Fruit fly (Drosophila melanogaster) whole organism, wandering third instar larva: ENCODE results near the gene crol.

Experiments
- Abd-B ChIP-seq: fragments of >200 bp; optimal IDR thresholded peaks from 2 replicates; lab custom pipeline; 2017; ENCODE audit warnings: missing biosample characterization, missing genetic modification characterization
- CG32264 ChIP-seq: fragments of 200-800 bp; sonication (Bioruptor generic); optimal IDR thresholded peaks from 2 replicates; lab custom pipeline; 2016; ENCODE audit warnings: missing biosample characterization, missing genetic modification characterization
- CG9705 ChIP-seq: fragments of 200-800 bp; sonication (Bioruptor generic); optimal IDR thresholded peaks from 2 replicates; lab custom pipeline; 2018; ENCODE audit warnings: missing biosample characterization, mild to moderate bottlenecking, missing genetic modification characterization
- CrebA ChIP-seq: fragments of 200-800 bp; sonication (Bioruptor generic); optimal IDR thresholded peaks from 2 replicates; lab custom pipeline; 2016; ENCODE audit warnings: missing biosample characterization, mild to moderate bottlenecking, missing genetic modification characterization, borderline replicate concordance
- Dfd ChIP-seq: fragments of >200 bp; optimal IDR thresholded peaks from 2 replicates; lab custom pipeline; 2017; ENCODE audit warnings: missing biosample characterization, missing genetic modification characterization
- Dif ChIP-seq: fragments of 200-275, 200-300 bp; sonication (Bioruptor generic); optimal IDR thresholded peaks from 2 replicates; lab custom pipeline; 2018; ENCODE audit warnings: missing biosample characterization, missing genetic modification characterization; ENCODE audit not compliant: partially characterized antibody
- GATAd ChIP-seq: sonication (Bioruptor generic); optimal IDR thresholded peaks from 2 replicates; lab custom pipeline; 2016; ENCODE audit warnings: missing biosample characterization, missing genetic modification characterization
- HLH106 ChIP-seq: fragments of 200-800 bp; optimal IDR thresholded peaks from 3 replicates; lab custom pipeline; 2019; ENCODE audit warnings: missing biosample characterization, mild to moderate bottlenecking, missing genetic modification characterization, moderate library complexity
- Hnf4 ChIP-seq: fragments of 200-800 bp; sonication (Bioruptor generic); optimal IDR thresholded peaks from 2 replicates; lab custom pipeline; 2016; ENCODE audit warnings: missing biosample characterization, mild to moderate bottlenecking, missing genetic modification characterization
- Hr78 ChIP-seq: fragments of >200 bp; optimal IDR thresholded peaks from 2 replicates; lab custom pipeline; 2017; ENCODE audit warnings: missing biosample characterization, missing genetic modification characterization
- Hr83 ChIP-seq: fragments of 200-300 bp; sonication (Bioruptor generic); optimal IDR thresholded peaks from 2 replicates; lab custom pipeline; 2016; ENCODE audit warnings: missing biosample characterization, mild to moderate bottlenecking, missing genetic modification characterization, moderate library complexity; ENCODE audit not compliant: poor library complexity, severe bottlenecking
- Jra ChIP-seq: sonication (Bioruptor generic); optimal IDR thresholded peaks from 2 replicates; lab custom pipeline; 2016; ENCODE audit warnings: missing biosample characterization, missing genetic modification characterization
- Mio ChIP-seq: sonication (Bioruptor generic); optimal IDR thresholded peaks from 2 replicates; lab custom pipeline; 2016; ENCODE audit warnings: missing biosample characterization, missing genetic modification characterization
- Myc ChIP-seq: fragments of >200 bp; optimal IDR thresholded peaks from 2 replicates; lab custom pipeline; 2017
- N ChIP-seq: fragments of >200 bp; optimal IDR thresholded peaks from 2 replicates; lab custom pipeline; 2018; ENCODE audit warnings: missing biosample characterization, missing external identifiers, missing genetic modification characterization
- OdsH ChIP-seq: fragments of 200-800 bp; sonication (Bioruptor generic); optimal IDR thresholded peaks from 2 replicates; lab custom pipeline; 2016; ENCODE audit warnings: missing biosample characterization, mild to moderate bottlenecking, missing genetic modification characterization
- Rel ChIP-seq, 2 experiments: fragments of 200-800 bp; sonication (Bioruptor generic) in 1 of 2; optimal IDR thresholded peaks; 2 replicates in 1 of 2; 3 replicates in 1 of 2; lab custom pipeline; 2016 to 2019; ENCODE audit warnings: mild to moderate bottlenecking in 2 of 2, missing biosample characterization in 2 of 2, missing genetic modification characterization in 2 of 2, moderate library complexity in 1 of 2
- Sp1 ChIP-seq: fragments of 200-800 bp; sonication (Bioruptor generic); optimal IDR thresholded peaks from 3 replicates; lab custom pipeline; 2019; ENCODE audit warnings: missing biosample characterization, mild to moderate bottlenecking, missing genetic modification characterization, moderate library complexity
- Vsx2 ChIP-seq: fragments of 200-300, 225-300 bp; sonication (Bioruptor generic); optimal IDR thresholded peaks from 2 replicates; lab custom pipeline; 2018; ENCODE audit warnings: missing biosample characterization, missing genetic modification characterization; ENCODE audit not compliant: partially characterized antibody
- br ChIP-seq: fragments of 200-800 bp; sonication (Bioruptor generic); optimal IDR thresholded peaks from 2 replicates; lab custom pipeline; 2016; ENCODE audit warnings: missing biosample characterization, missing genetic modification characterization
- brk ChIP-seq: fragments of 200-800 bp; sonication (Bioruptor generic); optimal IDR thresholded peaks from 2 replicates; lab custom pipeline; 2016; ENCODE audit warnings: missing biosample characterization, mild to moderate bottlenecking, missing genetic modification characterization
- dl ChIP-seq, 2 experiments: fragments of 175-275, 200-275 bp in 1 of 2; fragments of 200-275 bp in 1 of 2; sonication (Bioruptor generic); optimal IDR thresholded peaks; lab custom pipeline; 2018; ENCODE audit warnings: mild to moderate bottlenecking in 2 of 2, missing biosample characterization in 2 of 2, missing genetic modification characterization in 2 of 2, moderate library complexity in 2 of 2; ENCODE audit not compliant: partially characterized antibody in 2 of 2, insufficient read depth in 1 of 2
- dmrt93B ChIP-seq: fragments of 200-800 bp; sonication (Bioruptor generic); optimal IDR thresholded peaks from 2 replicates; lab custom pipeline; 2018; ENCODE audit warnings: missing biosample characterization, mild to moderate bottlenecking, missing genetic modification characterization
- dsf ChIP-seq: sonication (Bioruptor generic); optimal IDR thresholded peaks from 2 replicates; lab custom pipeline; 2016; ENCODE audit warnings: missing biosample characterization, missing genetic modification characterization, borderline replicate concordance
- ey ChIP-seq: fragments of 200-800 bp; sonication (Bioruptor generic); optimal IDR thresholded peaks from 2 replicates; lab custom pipeline; 2016; ENCODE audit warnings: missing biosample characterization, missing genetic modification characterization
- foxo ChIP-seq, 2 experiments: fragments of 200-800 bp; sonication (Bioruptor generic); optimal IDR thresholded peaks; 2 replicates in 1 of 2; 3 replicates in 1 of 2; lab custom pipeline; 2016 to 2017; ENCODE audit warnings: missing biosample characterization in 2 of 2, missing genetic modification characterization in 2 of 2
- fru ChIP-seq: fragments of 200-800 bp; sonication (Bioruptor generic); optimal IDR thresholded peaks from 3 replicates; lab custom pipeline; 2016; ENCODE audit warnings: missing biosample characterization, mild to moderate bottlenecking, missing genetic modification characterization
- h ChIP-seq: fragments of 200-800 bp; sonication (Bioruptor generic); optimal IDR thresholded peaks from 3 replicates; lab custom pipeline; 2016; ENCODE audit warnings: missing biosample characterization, mild to moderate bottlenecking, missing genetic modification characterization
- jim ChIP-seq: fragments of 175-275, 200-325 bp; sonication (Bioruptor generic); optimal IDR thresholded peaks from 2 replicates; lab custom pipeline; 2016; ENCODE audit warnings: missing biosample characterization, mild to moderate bottlenecking, missing genetic modification characterization
- lola ChIP-seq: fragments of >200 bp; optimal IDR thresholded peaks from 2 replicates; lab custom pipeline; 2017; ENCODE audit warnings: missing biosample characterization, missing genetic modification characterization
- pan ChIP-seq: fragments of >200 bp; optimal IDR thresholded peaks from 2 replicates; lab custom pipeline; 2017
- psq ChIP-seq: fragments of 200-800 bp; sonication (Bioruptor generic); optimal IDR thresholded peaks from 3 replicates; lab custom pipeline; 2017; ENCODE audit warnings: missing biosample characterization, mild to moderate bottlenecking, missing genetic modification characterization, moderate library complexity
- rgr ChIP-seq: fragments of 200-800 bp; sonication (Bioruptor generic); optimal IDR thresholded peaks from 3 replicates; lab custom pipeline; 2016; ENCODE audit warnings: missing biosample characterization, mild to moderate bottlenecking, missing genetic modification characterization
- sage ChIP-seq: fragments of 200-800 bp; sonication (Bioruptor generic); optimal IDR thresholded peaks from 2 replicates; lab custom pipeline; 2016; ENCODE audit warnings: missing biosample characterization, mild to moderate bottlenecking, missing genetic modification characterization
- sv ChIP-seq: fragments of 200-800 bp; sonication (Bioruptor generic); optimal IDR thresholded peaks from 3 replicates; lab custom pipeline; 2016; ENCODE audit warnings: missing biosample characterization, missing genetic modification characterization
- tai ChIP-seq: sonication (Bioruptor generic); optimal IDR thresholded peaks from 2 replicates; lab custom pipeline; 2016; ENCODE audit warnings: missing biosample characterization, missing genetic modification characterization
- usp ChIP-seq: fragments of >200 bp; optimal IDR thresholded peaks from 2 replicates; lab custom pipeline; 2017; ENCODE audit warnings: missing biosample characterization, missing genetic modification characterization
- woc ChIP-seq: sonication (Bioruptor generic); optimal IDR thresholded peaks from 2 replicates; lab custom pipeline; 2016; ENCODE audit warnings: missing biosample characterization, mild to moderate bottlenecking, missing genetic modification characterization

crol gene

DNA sequence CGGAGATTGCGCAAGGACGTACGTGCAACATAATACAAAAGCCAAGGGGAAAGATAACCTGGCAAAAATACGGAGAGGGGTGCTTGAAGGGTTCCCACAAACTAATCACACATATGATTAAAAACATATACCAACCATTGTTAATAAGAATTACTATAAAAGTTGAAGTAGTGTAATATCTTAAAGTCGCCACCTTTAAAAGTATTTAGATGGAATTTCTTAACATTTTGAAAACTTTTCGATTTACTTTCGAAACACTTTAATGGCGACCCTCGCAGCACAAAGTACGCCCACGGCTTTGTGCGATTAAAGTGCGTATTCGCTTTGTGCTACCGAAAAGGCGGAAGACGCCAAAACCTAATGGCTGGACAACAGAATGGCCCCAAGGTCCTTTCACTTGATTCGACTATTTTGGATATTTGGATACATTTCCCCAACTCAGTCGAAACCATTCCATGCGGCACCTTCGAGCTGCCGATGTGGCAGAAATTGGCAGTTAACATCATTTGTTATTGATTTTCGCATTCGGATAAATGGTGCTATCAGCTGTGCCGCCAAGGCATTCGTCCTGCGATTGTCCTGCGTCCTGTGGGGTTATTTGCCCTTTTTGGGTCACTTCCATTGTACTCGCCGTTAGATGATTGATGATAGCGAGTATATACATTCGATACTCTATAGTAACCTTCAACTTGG, 14.4 kb upstream of the crol start:
- TF ChIP-seq OdsH (no peak), Dfd (GFP tag; lab: Kevin White, UChicago) (no peak), Dif (GFP tag; lab: Kevin White, UChicago) (no peak), CrebA (no peak), N (GFP tag; lab: Kevin White, UChicago) (no peak), Hr78 (GFP tag; lab: Kevin White, UChicago) (no peak)

DNA sequence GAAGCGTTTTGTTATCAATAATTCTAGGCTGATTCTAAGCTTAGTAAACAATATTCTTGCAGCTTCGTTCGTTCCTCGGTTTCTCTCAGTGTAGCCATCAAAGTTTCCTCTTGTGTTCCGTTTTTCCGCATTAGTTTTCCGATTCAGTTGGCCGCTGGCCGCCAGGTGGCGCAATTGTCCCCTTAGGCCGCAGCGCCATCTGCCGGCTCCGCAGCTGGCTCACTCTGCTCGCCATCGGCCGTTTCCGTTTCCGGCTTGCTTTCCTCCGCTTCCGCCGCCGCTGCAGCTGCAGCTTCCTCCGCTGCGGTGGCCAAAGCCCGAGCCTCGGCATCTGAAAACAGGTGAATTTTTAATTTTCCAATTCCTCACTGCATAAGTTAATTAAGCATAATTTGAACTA, 7.1 kb upstream of the crol start:
- no peak for TF ChIP-seq GATAd (GFP tag; lab: Kevin White, UChicago)
- TF ChIP-seq Hr78 (GFP tag; lab: Kevin White, UChicago): no peak
- peak; percentile 34 for TF ChIP-seq HLH106
- no peak for TF ChIP-seq brk (GFP tag; lab: Kevin White, UChicago)
- TF ChIP-seq N (GFP tag; lab: Kevin White, UChicago): no peak
- TF ChIP-seq dmrt93B (GFP tag; lab: Kevin White, UChicago): peak; percentile 54
- no peak for TF ChIP-seq Dfd (GFP tag; lab: Kevin White, UChicago)
- peak; percentile 53 for TF ChIP-seq CG9705
- TF ChIP-seq Rel (GFP tag; optimal IDR thresholded peaks at IDR 0.05; lab: Kevin White, UChicago): no peak
- no peak for TF ChIP-seq Rel (tag; optimal IDR thresholded peaks at IDR 0.05; lab: Kevin White, UChicago)
- no peak for TF ChIP-seq dsf (GFP tag; lab: Kevin White, UChicago)
- no peak for TF ChIP-seq dl (GFP tag; optimal IDR thresholded peaks at IDR 0.05; lab: Kevin White, UChicago; ENCODE audit: insufficient read depth in 1 of 2, partially characterized antibody in 2 of 2)
- no peak for TF ChIP-seq pan
- TF ChIP-seq Dif (GFP tag; lab: Kevin White, UChicago): no peak
- TF ChIP-seq usp (GFP tag; lab: Kevin White, UChicago): no peak
- no peak for TF ChIP-seq ey (GFP tag; lab: Kevin White, UChicago)
- peak; percentile 4 for TF ChIP-seq Hr83 (GFP tag; lab: Kevin White, UChicago)
- no peak for TF ChIP-seq Sp1 (GFP tag; lab: Kevin White, UChicago)
- no peak for TF ChIP-seq Jra
- no peak for TF ChIP-seq foxo (GFP tag; optimal IDR thresholded peaks at IDR 0.05; lab: Kevin White, UChicago)
- TF ChIP-seq Vsx2: no peak
- no peak for TF ChIP-seq sage
- no peak for TF ChIP-seq jim (GFP tag; lab: Kevin White, UChicago)
- TF ChIP-seq tai (GFP tag; lab: Kevin White, UChicago): no peak
- TF ChIP-seq woc (GFP tag; lab: Kevin White, UChicago): no peak
- peak; percentile 41 for TF ChIP-seq h
- no peak for TF ChIP-seq Abd-B (GFP tag; lab: Kevin White, UChicago)
- no peak for TF ChIP-seq OdsH
- TF ChIP-seq psq: no peak
- TF ChIP-seq br: peak; percentile 13
- TF ChIP-seq Hnf4: no peak
- no peak for TF ChIP-seq CG32264 (GFP tag; lab: Kevin White, UChicago)
- TF ChIP-seq Myc (lab: Kevin White, UChicago): no peak
- TF ChIP-seq sv: peak; percentile 62
- peak; percentile 44 for TF ChIP-seq rgr (GFP tag; lab: Kevin White, UChicago)
- TF ChIP-seq CrebA: no peak
- no peak for TF ChIP-seq Mio (GFP tag; lab: Kevin White, UChicago)
- TF ChIP-seq fru (GFP tag; lab: Kevin White, UChicago): no peak
- TF ChIP-seq lola (GFP tag; lab: Kevin White, UChicago): no peak

DNA sequence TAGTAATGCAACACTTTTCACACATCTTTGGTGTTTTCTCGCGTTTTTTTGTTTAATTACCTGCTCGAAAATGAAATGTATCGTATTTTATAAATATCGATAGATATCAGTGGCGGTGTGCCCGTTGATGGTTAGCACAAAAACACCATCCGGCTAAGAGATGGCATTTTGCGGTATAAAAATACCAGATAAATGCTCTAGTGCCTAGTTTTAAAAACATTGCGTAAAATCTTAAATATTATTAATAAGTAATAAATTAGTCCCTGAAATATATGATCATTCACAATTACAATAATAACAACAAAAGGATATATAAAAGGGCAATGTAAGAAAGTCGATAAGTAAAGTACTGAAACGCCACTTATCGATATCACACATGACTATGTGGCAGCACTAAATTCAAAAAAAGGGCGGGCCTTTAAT, 4.4 kb upstream of the crol start, which contains the start of gene CycY:
CycY (minus strand) TSS at position 116 of the 423 bp plus-strand sequence.
- TF ChIP-seq dmrt93B (GFP tag; lab: Kevin White, UChicago): no peak
- peak; percentile 5 for TF ChIP-seq HLH106
- TF ChIP-seq ey (GFP tag; lab: Kevin White, UChicago): no peak
- no peak for TF ChIP-seq Hr78 (GFP tag; lab: Kevin White, UChicago)
- TF ChIP-seq foxo (GFP tag; optimal IDR thresholded peaks at IDR 0.05; lab: Kevin White, UChicago): peak in 1 of 2 experiments; percentile 11
- no peak for TF ChIP-seq lola (GFP tag; lab: Kevin White, UChicago)
- TF ChIP-seq rgr (GFP tag; lab: Kevin White, UChicago): no peak
- no peak for TF ChIP-seq Jra
- TF ChIP-seq woc (GFP tag; lab: Kevin White, UChicago): no peak
- TF ChIP-seq dsf (GFP tag; lab: Kevin White, UChicago): no peak
- no peak for TF ChIP-seq sv
- no peak for TF ChIP-seq br
- TF ChIP-seq psq: no peak
- TF ChIP-seq Dif (GFP tag; lab: Kevin White, UChicago): no peak
- TF ChIP-seq jim (GFP tag; lab: Kevin White, UChicago): no peak
- peak; percentile 63 for TF ChIP-seq brk (GFP tag; lab: Kevin White, UChicago)
- TF ChIP-seq usp (GFP tag; lab: Kevin White, UChicago): no peak
- no peak for TF ChIP-seq CG32264 (GFP tag; lab: Kevin White, UChicago)
- no peak for TF ChIP-seq fru (GFP tag; lab: Kevin White, UChicago)
- peak; percentile 3 for TF ChIP-seq Sp1 (GFP tag; lab: Kevin White, UChicago)
- no peak for TF ChIP-seq Rel (GFP tag; optimal IDR thresholded peaks at IDR 0.05; lab: Kevin White, UChicago)
- no peak for TF ChIP-seq Rel (tag; optimal IDR thresholded peaks at IDR 0.05; lab: Kevin White, UChicago)
- no peak for TF ChIP-seq Myc (lab: Kevin White, UChicago)
